Worm (Caenorhabditis elegans): ENCODE results near the gene dnj-8.

DNA sequence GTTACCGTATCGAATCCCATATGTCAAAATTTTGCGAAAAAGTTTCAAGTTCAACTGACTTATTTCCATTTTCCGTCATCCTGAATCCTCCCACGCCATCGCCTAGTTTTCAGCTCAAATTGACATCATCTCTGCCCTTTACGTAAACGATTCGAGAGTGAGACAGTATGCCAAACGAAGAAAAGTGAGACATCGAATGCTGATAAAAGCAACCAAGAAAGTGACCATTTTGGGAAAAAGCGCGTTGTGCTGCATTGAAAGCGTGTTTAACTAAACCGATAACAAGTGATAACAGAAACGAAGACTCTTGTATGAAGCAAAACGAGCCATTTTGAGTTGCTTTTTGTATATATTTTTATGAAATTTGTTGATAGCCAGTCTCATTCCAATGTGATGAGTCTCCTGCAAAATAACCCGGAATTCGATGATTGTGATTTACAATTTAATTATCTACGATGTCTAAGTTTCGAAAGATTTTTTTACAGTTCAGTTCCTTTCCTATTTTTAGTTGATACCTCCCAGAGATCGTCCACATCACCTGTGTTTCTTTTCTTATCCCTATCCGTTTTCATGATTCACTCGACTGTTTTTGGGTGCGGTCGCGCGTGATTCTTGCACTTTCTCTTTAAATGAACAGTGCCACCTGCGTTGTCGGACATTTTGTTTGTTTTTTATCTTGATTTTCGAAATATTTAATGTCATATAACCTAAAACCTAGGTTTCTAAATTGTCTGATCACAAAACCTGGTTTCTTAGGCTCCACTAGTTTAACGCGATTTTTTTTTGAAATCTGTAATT lies 17.6 kb upstream of the dnj-8 start:
- TF ChIP-seq lin-35 (GFP tag; optimal IDR thresholded peaks at IDR 0.05) (no peak), sptf-2 (GFP tag; optimal IDR thresholded peaks at IDR 0.05) (no peak), lag-1 (GFP tag; IDR thresholded peaks at IDR 0.05) (no peak), aptf-2 (GFP tag; conservative IDR thresholded peaks at IDR 0.05) (no peak), snpc-1.3 (tag; optimal IDR thresholded peaks at IDR 0.05; ENCODE audit: insufficient read depth) (no peak), somi-1 (GFP tag; optimal IDR thresholded peaks at IDR 0.05) (no peak), him-1 (tag; optimal IDR thresholded peaks at IDR 0.05) (no peak), dpl-1 (GFP tag; optimal IDR thresholded peaks at IDR 0.05) (no peak), bed-1 (GFP tag; IDR thresholded peaks at IDR 0.05) (no peak), unc-62 (GFP tag; optimal IDR thresholded peaks at IDR 0.05) (no peak)

Data from whole organism, young adult.